Fruit fly (Drosophila melanogaster) whole organism, embryonic: ENCODE measurements around the gene CG8673.
A peak's percentile ranks its signal among the peaks of the same experiment; 100 is the strongest.

Source experiments
- Aef1 ChIP-seq: fragments of 200-800 bp; sonication (Bioruptor generic); IDR thresholded peaks from 3 replicates; pipeline ENCODE4 v1.3.6; 2022; ENCODE audit warnings: missing biosample characterization, missing genetic modification characterization
- Asciz ChIP-seq: fragments of 200-800 bp; sonication (Bioruptor generic); optimal IDR thresholded peaks from 2 replicates; lab custom pipeline; 2017; ENCODE audit warnings: missing biosample characterization, mild to moderate bottlenecking, missing genetic modification characterization, missing genetic modification reagents
- BEAF-32 ChIP-seq: fragments of 200-800 bp; sonication (Bioruptor generic); optimal IDR thresholded peaks from 3 replicates; lab custom pipeline; 2017; ENCODE audit warnings: missing biosample characterization, missing genetic modification characterization, mild to moderate bottlenecking, moderate library complexity, missing genetic modification reagents
- Bdp1 ChIP-seq: fragments of 200-800 bp; sonication (Bioruptor generic); optimal IDR thresholded peaks from 3 replicates; lab custom pipeline; 2016; ENCODE audit warnings: missing biosample characterization, missing genetic modification characterization
- CG10147 ChIP-seq: fragments of 200-800 bp; sonication (Bioruptor generic); optimal IDR thresholded peaks from 2 replicates; lab custom pipeline; 2019; ENCODE audit warnings: missing biosample characterization, mild to moderate bottlenecking, missing genetic modification characterization, moderate library complexity
- CG13894 ChIP-seq: fragments of 200-800 bp; sonication (Bioruptor generic); optimal IDR thresholded peaks from 3 replicates; lab custom pipeline; 2018; ENCODE audit warnings: missing biosample characterization, mild to moderate bottlenecking, missing genetic modification characterization, moderate library complexity
- CG14014 ChIP-seq: fragments of 200-800 bp; sonication (Bioruptor generic); IDR thresholded peaks from 2 replicates; pipeline ENCODE4 v1.3.6; 2022; ENCODE audit warnings: missing biosample characterization, missing genetic modification characterization
- CG14050 ChIP-seq: fragments of 200-800 bp; sonication (Bioruptor generic); IDR thresholded peaks from 3 replicates; pipeline ENCODE4 v1.3.6; 2022; ENCODE audit warnings: missing biosample characterization, missing genetic modification characterization
- CG14667 ChIP-seq: fragments of 200-800 bp; sonication (Bioruptor generic); IDR thresholded peaks from 2 replicates; pipeline ENCODE4 v1.3.6; 2022; ENCODE audit warnings: missing biosample characterization, missing genetic modification characterization
- CG14860 ChIP-seq: fragments of 200-800 bp; sonication (Bioruptor generic); IDR thresholded peaks from 3 replicates; pipeline ENCODE4 v1.3.6; 2022; ENCODE audit warnings: missing biosample characterization, missing genetic modification characterization; ENCODE audit not compliant: partially characterized antibody
- CG1529 ChIP-seq: fragments of 200-800 bp; sonication (Bioruptor generic); optimal IDR thresholded peaks from 3 replicates; lab custom pipeline; 2018; ENCODE audit warnings: missing biosample characterization, missing genetic modification characterization
- CG2129 ChIP-seq: fragments of 200-800 bp; sonication (Bioruptor generic); IDR thresholded peaks from 2 replicates; pipeline ENCODE4 v1.3.6; 2022; ENCODE audit warnings: missing biosample characterization, missing genetic modification characterization; ENCODE audit not compliant: partially characterized antibody
- CG30431 ChIP-seq: fragments of 200-800 bp; sonication (Bioruptor generic); optimal IDR thresholded peaks from 2 replicates; lab custom pipeline; 2017; ENCODE audit warnings: missing biosample characterization, missing genetic modification characterization
- CG32767 ChIP-seq: fragments of 200-800 bp; sonication (Bioruptor generic); IDR thresholded peaks from 2 replicates; pipeline ENCODE4 v1.3.6; 2022; ENCODE audit warnings: missing biosample characterization, missing genetic modification characterization
- CG3995 ChIP-seq: fragments of 200-800 bp; sonication (Bioruptor generic); optimal IDR thresholded peaks from 3 replicates; lab custom pipeline; 2016; ENCODE audit warnings: missing biosample characterization, missing genetic modification characterization
- CG4328 ChIP-seq: fragments of 200-800 bp; sonication (Bioruptor generic); optimal IDR thresholded peaks from 3 replicates; lab custom pipeline; 2017; ENCODE audit warnings: missing biosample characterization, missing genetic modification reagents, missing genetic modification characterization
- CG6683 ChIP-seq: fragments of 200-800 bp; sonication (Bioruptor generic); optimal IDR thresholded peaks from 2 replicates; lab custom pipeline; 2017; ENCODE audit warnings: missing biosample characterization, mild to moderate bottlenecking, missing genetic modification characterization, missing genetic modification reagents
- CG6689 ChIP-seq: fragments of 200-800 bp; sonication (Bioruptor generic); IDR thresholded peaks from 2 replicates; pipeline ENCODE4 v1.3.6; 2022; ENCODE audit warnings: missing biosample characterization, missing genetic modification characterization
- CG8281 ChIP-seq: fragments of 200-800 bp; sonication (Bioruptor generic); optimal IDR thresholded peaks from 2 replicates; lab custom pipeline; 2018; ENCODE audit warnings: missing biosample characterization, mild to moderate bottlenecking, missing genetic modification characterization, moderate library complexity
- CG8359 ChIP-seq: fragments of 200-800 bp; sonication (Bioruptor generic); optimal IDR thresholded peaks from 2 replicates; lab custom pipeline; 2017; ENCODE audit warnings: missing biosample characterization, mild to moderate bottlenecking, missing genetic modification characterization, borderline replicate concordance
- CTCF ChIP-seq: fragments of 200-800 bp; sonication (Bioruptor generic); optimal IDR thresholded peaks from 2 replicates; lab custom pipeline; 2017; ENCODE audit warnings: missing biosample characterization, mild to moderate bottlenecking, missing genetic modification characterization, moderate library complexity
- E2f1 ChIP-seq: fragments of 200-800 bp; sonication (Bioruptor generic); IDR thresholded peaks from 2 replicates; pipeline ENCODE4 v1.3.6; 2022; ENCODE audit warnings: missing biosample characterization, missing genetic modification characterization
- Elba2 ChIP-seq: fragments of 200-800 bp; sonication (Bioruptor generic); optimal IDR thresholded peaks from 3 replicates; lab custom pipeline; 2016; ENCODE audit warnings: missing biosample characterization, missing genetic modification characterization
- Fer2 ChIP-seq: fragments of 200-800 bp; sonication (Bioruptor generic); optimal IDR thresholded peaks from 2 replicates; lab custom pipeline; 2018; ENCODE audit warnings: missing biosample characterization, mild to moderate bottlenecking, missing genetic modification characterization, moderate library complexity
- HmgZ ChIP-seq: fragments of 200-800 bp; sonication (Bioruptor generic); optimal IDR thresholded peaks from 2 replicates; lab custom pipeline; 2018; ENCODE audit warnings: missing biosample characterization, mild to moderate bottlenecking, missing genetic modification characterization
- MBD-R2 ChIP-seq: fragments of 200-800 bp; sonication (Bioruptor generic); IDR thresholded peaks from 2 replicates; pipeline ENCODE4 v1.3.6; 2022; ENCODE audit warnings: missing biosample characterization, missing genetic modification characterization
- Myb ChIP-seq: fragments of 200-800 bp; sonication (Bioruptor generic); optimal IDR thresholded peaks from 2 replicates; lab custom pipeline; 2016; ENCODE audit warnings: missing biosample characterization, missing genetic modification characterization
- NC2β ChIP-seq: fragments of 200-800 bp; sonication (Bioruptor generic); optimal IDR thresholded peaks from 2 replicates; lab custom pipeline; 2016; ENCODE audit warnings: missing biosample characterization, missing genetic modification characterization
- Nf-YA ChIP-seq: fragments of 200-800 bp; sonication (Bioruptor generic); IDR thresholded peaks from 2 replicates; pipeline ENCODE4 v1.3.6; 2022; ENCODE audit warnings: missing biosample characterization, missing genetic modification characterization
- Nf-YB ChIP-seq: fragments of 200-800 bp; sonication (Bioruptor generic); optimal IDR thresholded peaks from 3 replicates; lab custom pipeline; 2019; ENCODE audit warnings: missing biosample characterization, mild to moderate bottlenecking, missing genetic modification characterization, moderate library complexity
- Scr ChIP-seq: fragments of 200-800 bp; sonication (Bioruptor generic); IDR thresholded peaks from 2 replicates; pipeline ENCODE4 v1.3.6; 2022; ENCODE audit warnings: missing biosample characterization, missing genetic modification characterization; ENCODE audit not compliant: partially characterized antibody
- ac ChIP-seq: fragments of 200-800 bp; sonication (Bioruptor generic); optimal IDR thresholded peaks from 3 replicates; lab custom pipeline; 2017; ENCODE audit warnings: missing biosample characterization, mild to moderate bottlenecking, missing genetic modification characterization
- aop ChIP-seq: fragments of 200-800 bp; sonication (Bioruptor generic); IDR thresholded peaks from 2 replicates; pipeline ENCODE4 v1.3.6; 2022; ENCODE audit warnings: missing biosample characterization, missing genetic modification characterization
- crol ChIP-seq: fragments of 200-800 bp; sonication (Bioruptor generic); IDR thresholded peaks from 2 replicates; pipeline ENCODE4 v1.3.6; 2022; ENCODE audit warnings: missing biosample characterization, missing genetic modification characterization
- en ChIP-seq: fragments of 200-800 bp; sonication (Bioruptor generic); optimal IDR thresholded peaks from 2 replicates; lab custom pipeline; 2016; ENCODE audit warnings: missing biosample characterization, missing genetic modification characterization
- gce ChIP-seq: fragments of 200-800 bp; sonication (Bioruptor generic); IDR thresholded peaks from 3 replicates; pipeline ENCODE4 v1.3.6; 2022; ENCODE audit warnings: missing biosample characterization, missing genetic modification characterization
- hbn ChIP-seq: fragments of 200-800 bp; sonication (Bioruptor generic); IDR thresholded peaks from 2 replicates; pipeline ENCODE4 v1.3.6; 2022; ENCODE audit warnings: missing biosample characterization, missing genetic modification characterization; ENCODE audit not compliant: partially characterized antibody
- jing ChIP-seq: fragments of 200-800 bp; sonication (Bioruptor generic); optimal IDR thresholded peaks from 2 replicates; lab custom pipeline; 2018; ENCODE audit warnings: missing biosample characterization, mild to moderate bottlenecking, missing genetic modification characterization
- jumu ChIP-seq: fragments of 200-800 bp; sonication (Bioruptor generic); optimal IDR thresholded peaks from 3 replicates; lab custom pipeline; 2016; ENCODE audit warnings: missing biosample characterization, missing genetic modification characterization
- knrl ChIP-seq: fragments of 200-800 bp; sonication (Bioruptor generic); IDR thresholded peaks from 3 replicates; pipeline ENCODE4 v1.3.6; 2022; ENCODE audit warnings: missing biosample characterization, missing genetic modification characterization; ENCODE audit not compliant: partially characterized antibody
- lilli ChIP-seq: fragments of 200-800 bp; sonication (Bioruptor generic); optimal IDR thresholded peaks from 3 replicates; lab custom pipeline; 2016; ENCODE audit warnings: missing biosample characterization, missing genetic modification characterization
- nerfin-1 ChIP-seq: fragments of 200-800 bp; sonication (Bioruptor generic); optimal IDR thresholded peaks from 3 replicates; lab custom pipeline; 2019; ENCODE audit warnings: missing biosample characterization, mild to moderate bottlenecking, missing genetic modification characterization, moderate library complexity
- p53 ChIP-seq: fragments of 200-800 bp; sonication (Bioruptor generic); optimal IDR thresholded peaks from 2 replicates; lab custom pipeline; 2016; ENCODE audit warnings: missing biosample characterization, missing genetic modification characterization
- pum ChIP-seq: fragments of 200-800 bp; sonication (Bioruptor generic); optimal IDR thresholded peaks from 2 replicates; lab custom pipeline; 2016; ENCODE audit warnings: missing biosample characterization, missing genetic modification characterization
- repo ChIP-seq: fragments of 200-800 bp; sonication (Bioruptor generic); optimal IDR thresholded peaks from 2 replicates; lab custom pipeline; 2016; ENCODE audit warnings: missing biosample characterization, missing genetic modification characterization
- row ChIP-seq: fragments of 200-800 bp; sonication (Bioruptor generic); IDR thresholded peaks from 3 replicates; pipeline ENCODE4 v1.3.6; 2022; ENCODE audit warnings: missing biosample characterization, missing genetic modification characterization
- sc ChIP-seq, 3 experiments: fragments of >200 bp in 2 of 3; fragments of 200-800 bp in 1 of 3; sonication (Bioruptor generic) in 1 of 3; optimal IDR thresholded peaks; 2 replicates in 2 of 3; 3 replicates in 1 of 3; lab custom pipeline; 2017; ENCODE audit warnings: mild to moderate bottlenecking in 1 of 3, missing biosample characterization in 1 of 3, missing genetic modification characterization in 1 of 3, missing genetic modification reagents in 1 of 3
- sd ChIP-seq: fragments of 200-800 bp; sonication (Bioruptor generic); optimal IDR thresholded peaks from 3 replicates; lab custom pipeline; 2018; ENCODE audit warnings: missing biosample characterization, mild to moderate bottlenecking, missing genetic modification characterization, moderate library complexity
- sqz ChIP-seq: fragments of 200-800 bp; sonication (Bioruptor generic); optimal IDR thresholded peaks from 3 replicates; lab custom pipeline; 2018; ENCODE audit warnings: missing biosample characterization, mild to moderate bottlenecking, missing genetic modification characterization
- toy ChIP-seq: fragments of 200-800 bp; sonication (Bioruptor generic); IDR thresholded peaks from 2 replicates; pipeline ENCODE4 v1.3.6; 2022; ENCODE audit warnings: missing biosample characterization, missing genetic modification characterization

Gene CG8673

DNA sequence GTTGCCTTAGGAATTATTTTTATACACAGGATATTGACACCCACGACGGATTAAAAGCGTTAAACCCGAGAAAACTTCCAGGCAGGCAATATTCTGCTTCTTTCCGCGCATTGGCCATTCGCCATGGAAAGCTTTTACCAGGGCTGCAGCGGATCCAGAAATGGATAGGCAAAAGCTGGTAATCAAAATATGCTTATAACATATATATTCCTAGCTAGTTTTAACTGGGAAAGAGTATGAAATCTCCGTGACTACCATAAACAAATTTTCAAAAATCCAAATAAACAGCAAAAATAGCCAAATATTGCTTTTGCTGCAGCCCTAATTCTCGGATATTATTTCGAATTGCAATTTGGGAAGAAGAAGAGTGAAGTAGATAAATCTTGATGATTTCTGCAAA is 35.4 kb downstream of the CG8673 start, which contains the start of the genes PAPLA1 and Rbsn-5 (continued):
- TF ChIP-seq CG14860 (GFP tag; lab: Robert Waterston, UW) (no peak), en (GFP tag; lab: Kevin White, UChicago) (peak; percentile 80), toy (GFP tag; lab: Robert Waterston, UW) (peak; percentile 55; the same call in 1 of the 2 replicates), sqz (GFP tag; lab: Kevin White, UChicago) (peak; percentile 80), CG30431 (peak; percentile 87), CG10147 (peak; percentile 92), knrl (GFP tag; lab: Robert Waterston, UW) (peak; percentile 28; the same call in 1 of the 3 replicates), row (GFP tag; lab: Robert Waterston, UW) (peak; percentile 97), MBD-R2 (GFP tag; lab: Robert Waterston, UW) (peak; percentile 97), Aef1 (GFP tag; lab: Robert Waterston, UW) (peak; percentile 93), repo (peak; percentile 91), CG4328 (GFP tag; lab: Kevin White, UChicago) (peak; percentile 89), pum (GFP tag; lab: Kevin White, UChicago) (peak; percentile 97), gce (GFP tag; lab: Robert Waterston, UW) (peak; percentile 74; the same call in 2 of the 3 replicates), CG2129 (GFP tag; lab: Robert Waterston, UW) (no peak), sc (optimal IDR thresholded peaks at IDR 0.05; lab: Kevin White, UChicago) (no peak), sc (GFP tag; optimal IDR thresholded peaks at IDR 0.05; lab: Kevin White, UChicago) (peak; percentile 84), Elba2 (GFP tag; lab: Kevin White, UChicago) (peak; percentile 45), CG8359 (GFP tag; lab: Kevin White, UChicago) (peak; percentile 62), E2f1 (GFP tag; lab: Robert Waterston, UW) (peak; percentile 90), CG6689 (GFP tag; lab: Robert Waterston, UW) (peak; percentile 93), Asciz (peak; percentile 75), crol (peak; percentile 33; the same call in 1 of the 2 replicates), Scr (GFP tag; lab: Robert Waterston, UW) (0 out of 2 replicates have a peak, but pooled peaks have one; percentile 21), BEAF-32 (GFP tag; lab: Kevin White, UChicago) (peak; percentile 42), Fer2 (tag; lab: Kevin White, UChicago) (peak; percentile 91), CG13894 (tag; lab: Kevin White, UChicago) (peak; percentile 94), CG14014 (GFP tag; lab: Robert Waterston, UW) (peak; percentile 93), Nf-YB (GFP tag; lab: Kevin White, UChicago) (peak; percentile 74), lilli (GFP tag; lab: Kevin White, UChicago) (peak; percentile 98), CG3995 (peak; percentile 70), CG6683 (GFP tag; lab: Kevin White, UChicago) (peak; percentile 73), Nf-YA (GFP tag; lab: Robert Waterston, UW) (peak; percentile 83), ac (GFP tag; lab: Kevin White, UChicago) (no peak), CTCF (GFP tag; lab: Kevin White, UChicago) (peak; percentile 46), Myb (GFP tag; lab: Kevin White, UChicago) (peak; percentile 85), hbn (GFP tag; lab: Robert Waterston, UW) (no peak), aop (GFP tag; lab: Robert Waterston, UW) (peak; percentile 68; the same call in 1 of the 2 replicates), Bdp1 (GFP tag; lab: Kevin White, UChicago) (peak; percentile 89), HmgZ (tag; lab: Kevin White, UChicago) (peak; percentile 97), nerfin-1 (peak; percentile 90), NC2β (GFP tag; lab: Kevin White, UChicago) (peak; percentile 94), sd (tag; lab: Kevin White, UChicago) (peak; percentile 86), jumu (peak; percentile 96), CG32767 (peak; percentile 85), jing (GFP tag; lab: Kevin White, UChicago) (peak; percentile 83), p53 (peak; percentile 89), CG1529 (GFP tag; lab: Kevin White, UChicago) (peak; percentile 84), CG8281 (tag; lab: Kevin White, UChicago) (peak; percentile 78), CG14050 (GFP tag; lab: Robert Waterston, UW) (peak; percentile 84), CG14667 (peak; percentile 85)
